Worm (Caenorhabditis elegans) whole organism, L3 larva: ENCODE results near the gene W02B12.12.

Experiments
- ZK546.5 ChIP-seq: sonication (generic microtip); optimal IDR thresholded peaks from 2 replicates; lab custom pipeline; 2017; ENCODE audit warnings: missing biosample characterization, missing genetic modification characterization
- ceh-82 ChIP-seq: fragments of 150-350 bp; optimal IDR thresholded peaks from 2 replicates; lab custom pipeline; 2014; ENCODE audit warnings: missing biosample characterization, missing genetic modification characterization
- ceh-9 ChIP-seq: sonication (generic microtip); optimal IDR thresholded peaks from 2 replicates; lab custom pipeline; 2018; ENCODE audit warnings: missing biosample characterization, missing genetic modification characterization

DNA sequence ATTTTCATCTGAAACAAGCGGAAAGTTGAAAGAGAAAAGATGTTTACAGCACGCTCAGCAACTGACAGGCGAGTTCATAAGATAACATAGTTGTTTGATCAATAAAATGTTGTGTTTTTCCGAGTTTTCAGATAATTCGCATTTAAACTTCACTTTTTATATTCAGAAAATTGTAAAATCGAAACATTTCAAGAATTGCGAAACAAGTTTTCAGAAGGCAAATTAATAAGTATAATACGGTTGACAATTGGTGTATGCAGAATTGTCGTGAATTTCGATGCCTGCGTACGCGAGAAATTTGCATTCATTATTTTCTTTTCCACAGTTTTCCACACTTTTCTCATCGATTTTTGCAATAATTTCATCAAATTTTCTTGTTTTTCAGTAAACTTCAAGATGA is 16.3 kb upstream of the W02B12.12 start, which contains the start of the genes ooc-3 and B0334.4:
- no peak for TF ChIP-seq ceh-9
- no peak for TF ChIP-seq ZK546.5 (tag; lab: Kevin White, UChicago)
- no peak for TF ChIP-seq ceh-82 (tag; lab: Kevin White, UChicago)
